Fruit fly (Drosophila melanogaster) whole organism, prepupa: ENCODE results near the gene CG14507.

Experiments used
- Blimp-1 ChIP-seq: fragments of 200-800 bp; sonication (Bioruptor generic); optimal IDR thresholded peaks from 3 replicates; lab custom pipeline; 2017; ENCODE audit warnings: missing biosample characterization, missing genetic modification characterization, mild to moderate bottlenecking, moderate library complexity, missing genetic modification reagents
- CG10631 ChIP-seq: fragments of 200-800 bp; sonication (Bioruptor generic); optimal IDR thresholded peaks from 2 replicates; lab custom pipeline; 2016; ENCODE audit warnings: missing biosample characterization, missing genetic modification characterization
- CG11762 ChIP-seq: fragments of 200-800 bp; sonication (Bioruptor generic); optimal IDR thresholded peaks from 3 replicates; lab custom pipeline; 2016; ENCODE audit warnings: missing biosample characterization, missing genetic modification characterization; ENCODE audit not compliant: insufficient read depth
- CG16779 ChIP-seq: fragments of 200-800 bp; sonication (Bioruptor generic); optimal IDR thresholded peaks from 3 replicates; lab custom pipeline; 2017; ENCODE audit warnings: missing biosample characterization, mild to moderate bottlenecking, missing genetic modification characterization
- CG3032 ChIP-seq: fragments of 200-800 bp; optimal IDR thresholded peaks from 2 replicates; lab custom pipeline; 2019; ENCODE audit warnings: missing biosample characterization, mild to moderate bottlenecking, missing genetic modification characterization, moderate library complexity
- CG6792 ChIP-seq: fragments of 200-800 bp; sonication (Bioruptor generic); optimal IDR thresholded peaks from 3 replicates; lab custom pipeline; 2016; ENCODE audit warnings: missing biosample characterization, missing genetic modification characterization
- CG8632 ChIP-seq: fragments of 200-800 bp; sonication (Bioruptor generic); optimal IDR thresholded peaks from 3 replicates; lab custom pipeline; 2016; ENCODE audit warnings: missing biosample characterization, missing genetic modification characterization
- Ets96B ChIP-seq: fragments of 200-800 bp; optimal IDR thresholded peaks from 2 replicates; lab custom pipeline; 2019; ENCODE audit warnings: missing biosample characterization, mild to moderate bottlenecking, missing genetic modification characterization, moderate library complexity
- Gug ChIP-seq: fragments of 200-800 bp; sonication (Bioruptor generic); IDR thresholded peaks from 2 replicates; pipeline ENCODE4 v1.3.6; 2022; ENCODE audit warnings: missing biosample characterization, missing genetic modification characterization
- Sox14 ChIP-seq: fragments of 200-800 bp; sonication (Bioruptor generic); optimal IDR thresholded peaks from 3 replicates; lab custom pipeline; 2016; ENCODE audit warnings: missing biosample characterization, missing genetic modification characterization
- cyc ChIP-seq: fragments of 200-800 bp; sonication (Bioruptor generic); optimal IDR thresholded peaks from 3 replicates; lab custom pipeline; 2016; ENCODE audit warnings: missing biosample characterization, missing genetic modification characterization
- dsx ChIP-seq: fragments of 200-800 bp; optimal IDR thresholded peaks from 3 replicates; lab custom pipeline; 2019; ENCODE audit warnings: missing biosample characterization, mild to moderate bottlenecking, missing genetic modification characterization, moderate library complexity; ENCODE audit not compliant: poor library complexity, severe bottlenecking
- salr ChIP-seq, 2 experiments: fragments of 200-800 bp; sonication (Bioruptor generic); optimal IDR thresholded peaks; 3 replicates each; lab custom pipeline; 2016 to 2018; ENCODE audit warnings: missing biosample characterization in 2 of 2, missing genetic modification characterization in 2 of 2, mild to moderate bottlenecking in 1 of 2

DNA sequence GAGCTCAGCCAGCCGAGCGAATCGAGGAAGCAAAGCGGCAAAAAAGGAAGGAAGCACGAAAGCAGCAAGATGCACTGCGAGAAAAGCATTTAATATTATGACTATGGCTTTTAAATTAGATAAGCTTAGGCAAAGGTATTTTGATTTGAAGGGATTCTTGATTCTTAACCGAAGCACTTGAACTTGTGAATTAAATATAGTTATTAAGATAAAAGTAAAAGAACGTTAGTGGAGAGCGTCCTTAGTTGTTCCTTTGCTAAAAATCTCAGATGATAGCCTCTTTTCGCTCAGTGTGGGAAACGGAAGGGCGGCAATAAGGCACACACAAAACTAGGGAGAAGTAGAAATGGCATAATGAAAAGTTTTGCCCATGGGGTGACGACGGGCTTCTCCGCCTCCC is 41.7 kb upstream of the CG14507 start:
- TF ChIP-seq CG16779 (tag; lab: Kevin White, UChicago) (no peak), CG11762 (no peak), Sox14 (GFP tag; lab: Kevin White, UChicago) (no peak), Ets96B (tag; lab: Kevin White, UChicago) (peak; percentile 7), CG3032 (no peak), cyc (GFP tag; lab: Kevin White, UChicago) (no peak), CG10631 (no peak), Blimp-1 (GFP tag; lab: Kevin White, UChicago) (no peak), CG8632 (GFP tag; lab: Kevin White, UChicago) (no peak), salr (GFP tag; optimal IDR thresholded peaks at IDR 0.05; lab: Kevin White, UChicago) (no peak), CG6792 (GFP tag; lab: Kevin White, UChicago) (no peak), Gug (GFP tag; lab: Robert Waterston, UW) (no peak), dsx (GFP tag; lab: Kevin White, UChicago) (no peak)
